Fruit fly (Drosophila melanogaster): ENCODE data around the gene Peritrophin-15b.

The Peritrophin-15b gene

DNA sequence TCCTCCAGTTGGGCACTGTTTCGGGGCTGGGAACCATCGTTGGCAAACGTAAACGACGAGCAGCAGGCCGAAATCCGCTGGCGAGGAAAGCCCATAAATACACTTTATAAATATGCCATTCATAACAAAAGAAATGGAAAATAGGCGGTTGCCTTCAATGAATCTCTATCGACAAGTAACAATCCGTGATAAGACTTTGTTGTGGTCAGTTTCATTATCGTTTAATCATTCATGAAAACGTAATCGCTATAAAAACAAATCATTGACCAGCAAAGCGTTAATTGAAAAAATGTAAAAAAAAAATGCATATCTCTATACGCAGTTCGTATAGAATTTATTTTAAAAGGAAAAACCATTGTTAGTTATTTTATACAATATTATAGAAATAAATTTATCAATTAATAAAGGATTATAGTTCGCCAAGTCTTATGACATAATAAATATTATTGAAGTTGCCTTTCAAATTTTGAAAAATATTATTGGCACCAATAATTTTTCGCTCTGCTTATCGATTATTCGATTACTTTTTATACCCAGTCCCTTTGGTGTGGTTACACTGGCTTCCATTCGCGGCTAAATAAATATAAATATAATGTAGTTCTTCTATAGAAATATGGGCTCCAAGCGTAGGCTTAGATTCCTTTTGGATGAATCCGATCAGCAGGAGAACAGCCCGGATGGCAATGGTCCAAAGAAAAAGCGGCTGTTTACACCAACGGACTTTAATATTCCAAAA lies 5.3 kb upstream of the Peritrophin-15b start, which contains the start of gene CG31898 (continued):
- TF ChIP-seq pzg (GFP tag; optimal IDR thresholded peaks at IDR 0.05) (peak; percentile 43), CG3995 (GFP tag; optimal IDR thresholded peaks at IDR 0.05) (no peak), luna (GFP tag; optimal IDR thresholded peaks at IDR 0.05) (no peak), MBD-R2 (GFP tag; IDR thresholded peaks at IDR 0.05) (peak; percentile 64), cad (GFP tag; optimal IDR thresholded peaks at IDR 0.05) (no peak), CG13287 (GFP tag; IDR thresholded peaks at IDR 0.05; ENCODE audit: partially characterized antibody) (peak; percentile 31; the same call in 1 of the 2 replicates), CG34422 (GFP tag; IDR thresholded peaks at IDR 0.05) (no peak), mam (GFP tag; optimal IDR thresholded peaks at IDR 0.05) (no peak), CG10267 (tag; optimal IDR thresholded peaks at IDR 0.05) (peak; percentile 23), sob (GFP tag; IDR thresholded peaks at IDR 0.05) (no peak), CG15514 (GFP tag; optimal IDR thresholded peaks at IDR 0.05) (peak; percentile 16), trem (tag; optimal IDR thresholded peaks at IDR 0.05) (peak; percentile 21), E2f2 (GFP tag; IDR thresholded peaks at IDR 0.05) (peak; percentile 94), CG1529 (GFP tag; optimal IDR thresholded peaks at IDR 0.05) (no peak), exex (tag; optimal IDR thresholded peaks at IDR 0.05) (peak; percentile 34), grn (GFP tag; optimal IDR thresholded peaks at IDR 0.05) (no peak), HLH4C (GFP tag; IDR thresholded peaks at IDR 0.05; ENCODE audit: partially characterized antibody) (peak; percentile 45; the same call in 1 of the 3 replicates), CG9727 (GFP tag; optimal IDR thresholded peaks at IDR 0.05) (no peak), CG5245 (GFP tag; optimal IDR thresholded peaks at IDR 0.05) (no peak), CG10209 (GFP tag; optimal IDR thresholded peaks at IDR 0.05) (no peak), Dp (GFP tag; optimal IDR thresholded peaks at IDR 0.05) (peak; percentile 94), unc-4 (GFP tag; IDR thresholded peaks at IDR 0.05; ENCODE audit: partially characterized antibody) (0 out of 2 replicates have a peak, but pooled peaks have one; percentile 26), CG2199 (GFP tag; IDR thresholded peaks at IDR 0.05) (no peak), Dll (GFP tag; IDR thresholded peaks at IDR 0.05; ENCODE audit: partially characterized antibody) (peak; percentile 52; the same call in 2 of the 4 replicates), CG17361 (GFP tag; IDR thresholded peaks at IDR 0.05) (0 out of 3 replicates have a peak, but pooled peaks have one; percentile 10), CG14710 (tag; optimal IDR thresholded peaks at IDR 0.05) (peak; percentile 99), otp (GFP tag; IDR thresholded peaks at IDR 0.05) (no peak)

DNA sequence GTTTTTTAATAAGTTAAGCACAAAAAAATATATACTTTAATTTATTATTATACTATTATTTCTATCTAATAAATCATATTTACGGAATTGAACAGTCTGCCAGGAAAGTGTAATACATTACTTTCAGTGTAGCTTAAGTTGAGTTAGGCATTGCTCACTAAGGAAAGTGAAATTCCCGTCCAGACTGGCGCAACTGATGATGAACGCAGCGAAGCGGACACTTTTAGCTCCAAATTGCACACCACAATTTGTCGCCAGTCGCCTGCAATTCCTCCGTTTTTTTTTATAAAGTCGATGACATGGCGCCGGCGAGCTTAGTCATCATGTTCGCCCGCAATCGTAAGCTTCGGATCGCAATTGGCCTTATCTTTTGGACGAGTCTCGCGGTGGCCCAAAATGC lies 4.0 kb upstream of the Peritrophin-15b start, which contains the start of gene CG13386:
TSS of gene CG13386 (plus strand) at position 301 of the 400 bp plus-strand sequence.
- TF ChIP-seq br (optimal IDR thresholded peaks at IDR 0.05), result no peak
- no peak for TF ChIP-seq prd (optimal IDR thresholded peaks at IDR 0.05)
- TF ChIP-seq prd (GFP tag; IDR thresholded peaks at IDR 0.05), result peak; percentile 7; the same call in 1 of the 3 replicates
- no peak for TF ChIP-seq CG11247 (GFP tag; IDR thresholded peaks at IDR 0.05)
- TF ChIP-seq Ets65A (GFP tag), result peak; percentile 22
- no peak for TF ChIP-seq CG6765 (GFP tag; optimal IDR thresholded peaks at IDR 0.05)
- no peak for TF ChIP-seq danr (GFP tag; IDR thresholded peaks at IDR 0.05)
- TF ChIP-seq pzg (GFP tag; optimal IDR thresholded peaks at IDR 0.05), result no peak
- TF ChIP-seq CG17829 (tag; optimal IDR thresholded peaks at IDR 0.05), result no peak
- TF ChIP-seq Max (GFP tag; optimal IDR thresholded peaks at IDR 0.05), result no peak
- no peak for TF ChIP-seq nom (GFP tag; optimal IDR thresholded peaks at IDR 0.05)
- TF ChIP-seq CG5953 (GFP tag; IDR thresholded peaks at IDR 0.05), result no peak
- TF ChIP-seq knrl (GFP tag; IDR thresholded peaks at IDR 0.05; ENCODE audit: partially characterized antibody), result no peak
